Fruit fly (Drosophila melanogaster) whole organism, adult: ENCODE data around the gene CG34132.

Experiments
- CG11617 ChIP-seq: fragments of 200-800 bp; sonication (Bioruptor generic); optimal IDR thresholded peaks from 2 replicates; lab custom pipeline; 2017; ENCODE audit warnings: mild to moderate bottlenecking, missing biosample characterization, missing genetic modification reagents, missing genetic modification characterization
- CG14711 ChIP-seq: fragments of 200-800 bp; sonication (Bioruptor generic); optimal IDR thresholded peaks from 2 replicates; lab custom pipeline; 2018; ENCODE audit warnings: missing biosample characterization, mild to moderate bottlenecking, missing genetic modification characterization, moderate library complexity
- CG1620 ChIP-seq: fragments of 200-800 bp; sonication (Bioruptor generic); optimal IDR thresholded peaks from 2 replicates; lab custom pipeline; 2016; ENCODE audit warnings: missing biosample characterization, missing genetic modification characterization
- CG33017 ChIP-seq: fragments of 200-800 bp; sonication (Bioruptor generic); optimal IDR thresholded peaks from 2 replicates; lab custom pipeline; 2018; ENCODE audit warnings: missing biosample characterization, mild to moderate bottlenecking, missing genetic modification characterization, moderate library complexity
- Clk ChIP-seq: fragments of 200-800 bp; sonication (Bioruptor generic); optimal IDR thresholded peaks from 2 replicates; lab custom pipeline; 2017; ENCODE audit warnings: missing biosample characterization, missing genetic modification characterization
- Hr96 ChIP-seq: fragments of 200-800 bp; sonication (Bioruptor generic); optimal IDR thresholded peaks from 2 replicates; lab custom pipeline; 2016; ENCODE audit warnings: missing biosample characterization, missing genetic modification characterization
- bab1 ChIP-seq: fragments of 200-800 bp; sonication (Bioruptor generic); optimal IDR thresholded peaks from 3 replicates; lab custom pipeline; 2019; ENCODE audit warnings: missing biosample characterization, mild to moderate bottlenecking, missing genetic modification characterization, moderate library complexity
- kay ChIP-seq: fragments of 200-800 bp; sonication (Bioruptor generic); peaks from one replicate; lab custom pipeline; 2016; ENCODE audit warnings: missing biosample characterization, missing genetic modification characterization, borderline replicate concordance
- pad ChIP-seq: fragments of 200-800 bp; sonication (Bioruptor generic); optimal IDR thresholded peaks from 3 replicates; lab custom pipeline; 2017; ENCODE audit warnings: missing biosample characterization, missing genetic modification characterization, mild to moderate bottlenecking, moderate library complexity, missing genetic modification reagents
- tj ChIP-seq: fragments of 200-800 bp; sonication (Bioruptor generic); optimal IDR thresholded peaks from 3 replicates; lab custom pipeline; 2017; ENCODE audit warnings: missing biosample characterization, mild to moderate bottlenecking, missing genetic modification characterization, moderate library complexity
- toe ChIP-seq: fragments of 200-800 bp; sonication (Bioruptor generic); optimal IDR thresholded peaks from 2 replicates; lab custom pipeline; 2016; ENCODE audit warnings: missing biosample characterization, missing genetic modification characterization

DNA sequence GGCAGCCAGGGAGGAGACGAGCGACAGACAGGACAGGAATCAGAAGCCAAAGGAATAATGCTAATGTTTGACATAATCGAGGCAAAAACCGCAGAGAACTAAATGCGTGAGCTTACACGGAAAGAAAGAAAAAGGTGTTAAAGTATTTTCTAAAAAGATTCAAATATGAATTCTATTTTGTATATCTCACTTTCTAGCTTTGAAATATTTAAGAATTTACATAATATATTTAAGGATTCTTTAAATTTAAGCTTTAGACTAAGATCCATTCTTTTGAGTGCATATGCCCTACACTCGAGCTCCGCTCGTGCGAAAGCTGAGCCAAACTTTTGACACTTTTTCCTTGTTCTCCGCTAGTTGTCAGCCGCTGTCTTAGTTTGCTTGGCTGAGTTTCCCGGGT lies 45.9 kb downstream of the CG34132 start:
- no peak for TF ChIP-seq toe (GFP tag; lab: Kevin White, UChicago)
- no peak for TF ChIP-seq Clk (GFP tag; lab: Kevin White, UChicago)
- TF ChIP-seq pad, result no peak
- TF ChIP-seq CG33017, result no peak
- TF ChIP-seq CG11617 (GFP tag; lab: Kevin White, UChicago), result no peak
- TF ChIP-seq tj (GFP tag; lab: Kevin White, UChicago), result no peak
- no peak for TF ChIP-seq kay (GFP tag; lab: Kevin White, UChicago)
- no peak for TF ChIP-seq Hr96 (GFP tag; lab: Kevin White, UChicago)
- no peak for TF ChIP-seq CG14711 (tag; lab: Kevin White, UChicago)
- no peak for TF ChIP-seq bab1
- no peak for TF ChIP-seq CG1620
